Fruit fly (Drosophila melanogaster): ENCODE data around the gene CG42613.

CG42613 gene

dm6 chr3R:19017318-19018043, 88.5 kb downstream of the CG42613 start:
- no peak for TF ChIP-seq h (GFP tag; optimal IDR thresholded peaks at IDR 0.05)
- no peak for TF ChIP-seq Vsx2 (GFP tag; optimal IDR thresholded peaks at IDR 0.05; ENCODE audit: partially characterized antibody)
- no peak for TF ChIP-seq psq (GFP tag; optimal IDR thresholded peaks at IDR 0.05)
- TF ChIP-seq foxo (GFP tag; optimal IDR thresholded peaks at IDR 0.05), result no peak
- no peak for TF ChIP-seq Hr83 (GFP tag; optimal IDR thresholded peaks at IDR 0.05; ENCODE audit: poor library complexity, severe bottlenecking)
- TF ChIP-seq Myc (optimal IDR thresholded peaks at IDR 0.05), result no peak
- no peak for TF ChIP-seq HLH106 (tag; optimal IDR thresholded peaks at IDR 0.05)
- TF ChIP-seq CrebA (GFP tag; optimal IDR thresholded peaks at IDR 0.05; ENCODE audit: borderline replicate concordance), result no peak
- no peak for TF ChIP-seq ey (GFP tag; optimal IDR thresholded peaks at IDR 0.05)
- no peak for TF ChIP-seq Dif (GFP tag; optimal IDR thresholded peaks at IDR 0.05; ENCODE audit: partially characterized antibody)
- no peak for TF ChIP-seq Rel (GFP tag; optimal IDR thresholded peaks at IDR 0.05)
- TF ChIP-seq Rel (tag; optimal IDR thresholded peaks at IDR 0.05), result no peak
- TF ChIP-seq jim (GFP tag; optimal IDR thresholded peaks at IDR 0.05), result no peak
- no peak for TF ChIP-seq N (GFP tag; optimal IDR thresholded peaks at IDR 0.05)
- TF ChIP-seq usp (GFP tag; optimal IDR thresholded peaks at IDR 0.05), result no peak
- no peak for TF ChIP-seq lola (GFP tag; optimal IDR thresholded peaks at IDR 0.05)
- TF ChIP-seq Jra (GFP tag; optimal IDR thresholded peaks at IDR 0.05), result no peak
- TF ChIP-seq dmrt93B (GFP tag; optimal IDR thresholded peaks at IDR 0.05), result no peak
- TF ChIP-seq Mio (GFP tag; optimal IDR thresholded peaks at IDR 0.05), result no peak
- TF ChIP-seq pan (optimal IDR thresholded peaks at IDR 0.05), result no peak
- no peak for TF ChIP-seq Sp1 (GFP tag; optimal IDR thresholded peaks at IDR 0.05)

dm6 chr3R:19023862-19024261, 94.9 kb downstream of the CG42613 start, which contains the start of the genes CG6005 and CG14286:
CG6005 (minus strand) TSS chr3R:19024030.
CG14286 (plus strand) TSS chr3R:19024092.
- peak; percentile 41 for TF ChIP-seq sv (GFP tag; optimal IDR thresholded peaks at IDR 0.05)
- TF ChIP-seq HLH106 (tag; optimal IDR thresholded peaks at IDR 0.05), result peak; percentile 17
- TF ChIP-seq fru (GFP tag; optimal IDR thresholded peaks at IDR 0.05), result peak; percentile 39
- TF ChIP-seq Hr78 (GFP tag; optimal IDR thresholded peaks at IDR 0.05), result no peak
- peak in 1 of 2 experiments; percentile 67 for TF ChIP-seq foxo (GFP tag; optimal IDR thresholded peaks at IDR 0.05)
- TF ChIP-seq Sp1 (GFP tag; optimal IDR thresholded peaks at IDR 0.05), result peak; percentile 2
- no peak for TF ChIP-seq tai (GFP tag; optimal IDR thresholded peaks at IDR 0.05)
- TF ChIP-seq Hr83 (GFP tag; optimal IDR thresholded peaks at IDR 0.05; ENCODE audit: poor library complexity, severe bottlenecking), result peak; percentile 73
- TF ChIP-seq sage (GFP tag; optimal IDR thresholded peaks at IDR 0.05), result no peak
- TF ChIP-seq usp (GFP tag; optimal IDR thresholded peaks at IDR 0.05), result no peak
- no peak for TF ChIP-seq Vsx2 (GFP tag; optimal IDR thresholded peaks at IDR 0.05; ENCODE audit: partially characterized antibody)
- no peak for TF ChIP-seq lola (GFP tag; optimal IDR thresholded peaks at IDR 0.05)
- no peak for TF ChIP-seq Hnf4 (GFP tag; optimal IDR thresholded peaks at IDR 0.05)
- TF ChIP-seq Dif (GFP tag; optimal IDR thresholded peaks at IDR 0.05; ENCODE audit: partially characterized antibody), result no peak
- TF ChIP-seq pan (optimal IDR thresholded peaks at IDR 0.05), result no peak
- TF ChIP-seq h (GFP tag; optimal IDR thresholded peaks at IDR 0.05), result peak; percentile 49
- peak; percentile 46 for TF ChIP-seq br (GFP tag; optimal IDR thresholded peaks at IDR 0.05)
- peak; percentile 49 for TF ChIP-seq ey (GFP tag; optimal IDR thresholded peaks at IDR 0.05)
- TF ChIP-seq CG32264 (GFP tag; optimal IDR thresholded peaks at IDR 0.05), result no peak
- TF ChIP-seq psq (GFP tag; optimal IDR thresholded peaks at IDR 0.05), result peak; percentile 26
- no peak for TF ChIP-seq dmrt93B (GFP tag; optimal IDR thresholded peaks at IDR 0.05)
- TF ChIP-seq OdsH (GFP tag; optimal IDR thresholded peaks at IDR 0.05), result peak; percentile 47
- TF ChIP-seq rgr (GFP tag; optimal IDR thresholded peaks at IDR 0.05), result peak; percentile 66

- TF ChIP-seq sv (GFP tag; optimal IDR thresholded peaks at IDR 0.05) (no peak), dl (GFP tag; optimal IDR thresholded peaks at IDR 0.05; ENCODE audit: insufficient read depth in 1 of 2, partially characterized antibody in 2 of 2) (no peak)
Observed at dm6 chr3R:19024761-19025160, 95.8 kb downstream of the CG42613 start, which contains the start of gene CG14285. CG14285 (plus strand) TSS chr3R:19025099.

- TF ChIP-seq Myc (optimal IDR thresholded peaks at IDR 0.05) (no peak), Abd-B (GFP tag; optimal IDR thresholded peaks at IDR 0.05) (no peak), Vsx2 (GFP tag; optimal IDR thresholded peaks at IDR 0.05; ENCODE audit: partially characterized antibody) (no peak)
Observed at dm6 chr3R:19027165-19027564, 98.2 kb downstream of the CG42613 start, which contains the start of gene NP15.6. NP15.6 (plus strand) TSS chr3R:19027368.

Measured in whole organism, wandering third instar larva.